Worm (Caenorhabditis elegans): ENCODE data around the gene istr-1.

- TF ChIP-seq lin-13 (GFP tag; optimal IDR thresholded peaks at IDR 0.05), result no peak
- no peak for TF ChIP-seq gmeb-1 (tag; optimal IDR thresholded peaks at IDR 0.05)
- TF ChIP-seq ztf-4 (tag; optimal IDR thresholded peaks at IDR 0.05), result no peak
- TF ChIP-seq ceh-82 (tag; optimal IDR thresholded peaks at IDR 0.05), result no peak
- TF ChIP-seq unc-62 (GFP tag; optimal IDR thresholded peaks at IDR 0.05), result no peak
- TF ChIP-seq blmp-1 (tag; optimal IDR thresholded peaks at IDR 0.05; ENCODE audit: insufficient read depth), result no peak
- no peak for TF ChIP-seq ama-1 (optimal IDR thresholded peaks at IDR 0.05)
- TF ChIP-seq lin-39 (tag; optimal IDR thresholded peaks at IDR 0.05), result no peak
- TF ChIP-seq nhr-25 (tag; optimal IDR thresholded peaks at IDR 0.05), result no peak
- TF ChIP-seq mdl-1 (tag; optimal IDR thresholded peaks at IDR 0.05), result no peak
- no peak for TF ChIP-seq skn-1 (tag; optimal IDR thresholded peaks at IDR 0.05)
- no peak for TF ChIP-seq elt-3 (tag; optimal IDR thresholded peaks at IDR 0.05)
- no peak for TF ChIP-seq lsy-2 (tag; optimal IDR thresholded peaks at IDR 0.05)
These were observed 14.5 kb upstream of the istr-1 start for ce11 chrV:12683205-12683604.
